Worm (Caenorhabditis elegans) whole organism, midembryonic: ENCODE measurements around the gene T23D5.3.

Experiments
- T22C8.4 ChIP-seq: fragments of 200-800 bp; sonication (Bioruptor generic); IDR thresholded peaks from 2 replicates; pipeline ENCODE4 v1.3.6; 2022; ENCODE audit warnings: missing genetic modification characterization, missing compliant biosample characterization
- cog-1 ChIP-seq: sonication (generic microtip); optimal IDR thresholded peaks from 2 replicates; lab custom pipeline; 2016; ENCODE audit warnings: missing genetic modification characterization, missing compliant biosample characterization
- flt-1 ChIP-seq: fragments of 200-800 bp; sonication (Bioruptor generic); IDR thresholded peaks from 2 replicates; pipeline ENCODE4 v1.3.6; 2022; ENCODE audit warnings: missing genetic modification characterization, missing compliant biosample characterization
- klf-2 ChIP-seq: fragments of 200-800 bp; sonication (Bioruptor generic); conservative IDR thresholded peaks from 2 replicates; pipeline ENCODE4 v1.3.6; 2022; ENCODE audit warnings: missing genetic modification reagents, missing genetic modification characterization, missing compliant biosample characterization
- med-1 ChIP-seq: sonication (generic microtip); optimal IDR thresholded peaks from 2 replicates; lab custom pipeline; 2017; ENCODE audit warnings: missing genetic modification characterization, mild to moderate bottlenecking, missing compliant biosample characterization, antibody characterized with exemption, missing genetic modification reagents; ENCODE audit not compliant: insufficient read depth
- ref-1 ChIP-seq: fragments of 200-800 bp; sonication (Bioruptor generic); conservative IDR thresholded peaks from 2 replicates; pipeline ENCODE4 v1.3.6; 2022; ENCODE audit warnings: missing genetic modification reagents, missing genetic modification characterization, missing compliant biosample characterization
- tab-1 ChIP-seq: fragments of 200-800 bp; sonication (Bioruptor generic); IDR thresholded peaks from 2 replicates; pipeline ENCODE4 v1.3.6; 2022; ENCODE audit warnings: missing genetic modification characterization, missing compliant biosample characterization
- ztf-23 ChIP-seq: fragments of 200-800 bp; sonication (Bioruptor generic); IDR thresholded peaks from 2 replicates; pipeline ENCODE4 v1.3.6; 2022; ENCODE audit warnings: missing genetic modification reagents, missing genetic modification characterization, missing compliant biosample characterization
- ztf-29 ChIP-seq: fragments of 200-800 bp; sonication (Bioruptor generic); IDR thresholded peaks from 2 replicates; pipeline ENCODE4 v1.3.6; 2022; ENCODE audit warnings: missing genetic modification reagents, missing genetic modification characterization, missing compliant biosample characterization

Gene T23D5.3

DNA sequence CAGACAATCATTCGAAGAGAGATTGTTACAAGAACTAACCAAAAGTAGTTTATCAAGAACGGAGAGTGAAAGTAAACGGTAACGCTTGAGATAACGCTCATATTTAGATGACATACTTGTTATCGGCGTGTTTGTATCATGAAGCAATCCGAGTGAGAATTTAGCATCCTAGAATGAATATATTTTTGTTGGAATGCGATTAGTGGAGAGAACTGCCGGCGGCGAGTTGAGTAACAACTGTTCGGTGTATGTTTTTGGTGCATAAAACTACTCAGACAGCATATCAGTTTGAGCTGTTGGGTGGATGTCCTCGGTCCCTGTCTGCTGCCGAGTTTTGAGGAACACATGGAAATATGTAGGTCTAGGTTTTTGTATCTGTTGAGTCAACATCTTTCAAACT is at the start of gene T23D5.3:
Gene T23D5.3 (minus strand): TSS at position 101 of the 400 bp plus-strand sequence.
- TF ChIP-seq klf-2 (GFP tag; lab: Robert Waterston, UW) (no peak), med-1 (no peak), T22C8.4 (GFP tag; lab: Robert Waterston, UW) (no peak), cog-1 (tag; lab: Kevin White, UChicago) (no peak), tab-1 (GFP tag; lab: Robert Waterston, UW) (no peak), flt-1 (no peak), ztf-29 (GFP tag; lab: Robert Waterston, UW) (no peak), ztf-23 (GFP tag; lab: Robert Waterston, UW) (no peak), ref-1 (GFP tag; lab: Robert Waterston, UW) (no peak)

DNA sequence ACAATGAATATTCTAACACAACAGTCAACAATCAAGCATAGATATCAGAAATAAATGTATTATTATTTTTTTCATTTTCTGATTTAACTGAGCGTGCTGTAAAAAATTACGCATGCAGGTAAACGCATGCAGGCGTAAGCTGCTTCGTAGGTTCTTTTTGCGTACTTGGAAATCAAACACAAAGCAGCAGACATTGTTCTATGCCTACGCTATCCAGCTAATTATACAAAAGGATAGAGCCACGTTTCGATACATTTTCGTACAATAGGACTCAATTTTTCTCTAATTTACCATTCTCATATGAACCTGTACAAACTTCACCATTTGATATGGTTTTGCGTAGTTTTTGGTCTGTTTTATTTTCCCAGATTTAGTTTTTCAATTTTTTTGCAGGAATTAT is 49.0 kb upstream of the T23D5.3 start, which contains the start of gene T26E4.3:
Gene T26E4.3 (plus strand): TSS at position 301 of the 400 bp plus-strand sequence.
- TF ChIP-seq med-1, result no peak
- no peak for TF ChIP-seq klf-2 (GFP tag; lab: Robert Waterston, UW)
- TF ChIP-seq ztf-29 (GFP tag; lab: Robert Waterston, UW), result no peak
- no peak for TF ChIP-seq ref-1 (GFP tag; lab: Robert Waterston, UW)
- TF ChIP-seq tab-1 (GFP tag; lab: Robert Waterston, UW), result no peak
- TF ChIP-seq ztf-23 (GFP tag; lab: Robert Waterston, UW), result no peak
- TF ChIP-seq cog-1 (tag; lab: Kevin White, UChicago), result no peak
- TF ChIP-seq flt-1, result no peak
- TF ChIP-seq T22C8.4 (GFP tag; lab: Robert Waterston, UW), result no peak

DNA sequence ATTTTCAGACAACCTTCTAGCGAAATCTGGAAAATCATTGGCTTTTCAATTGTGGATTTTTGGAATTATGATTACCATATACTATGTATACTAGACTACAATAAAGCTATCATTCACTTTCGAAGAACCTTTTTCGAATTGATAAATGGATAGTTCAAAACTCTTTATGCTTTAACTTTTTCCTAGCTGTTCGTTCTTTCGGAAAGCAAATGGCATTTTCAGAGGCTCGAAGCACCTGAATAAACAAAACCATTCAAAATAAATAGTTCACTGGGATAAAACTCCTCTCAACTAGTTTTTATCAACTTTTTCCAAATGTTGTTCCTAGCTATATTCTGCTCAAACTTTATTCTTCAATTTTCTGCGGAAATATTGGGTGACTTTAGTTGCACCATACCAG is 47.6 kb upstream of the T23D5.3 start, which contains the start of gene T26E4.2:
Gene T26E4.2 (plus strand): TSS at position 301 of the 400 bp plus-strand sequence.
- TF ChIP-seq ztf-29 (GFP tag; lab: Robert Waterston, UW), result no peak
- TF ChIP-seq cog-1 (tag; lab: Kevin White, UChicago), result no peak
- no peak for TF ChIP-seq ztf-23 (GFP tag; lab: Robert Waterston, UW)
- TF ChIP-seq flt-1, result no peak
- no peak for TF ChIP-seq ref-1 (GFP tag; lab: Robert Waterston, UW)
- no peak for TF ChIP-seq klf-2 (GFP tag; lab: Robert Waterston, UW)
- TF ChIP-seq med-1, result no peak
- no peak for TF ChIP-seq T22C8.4 (GFP tag; lab: Robert Waterston, UW)
- no peak for TF ChIP-seq tab-1 (GFP tag; lab: Robert Waterston, UW)

ce11 chrV:15779128-15779729 is 45.8 kb upstream of the T23D5.3 start, which contains the start of the genes nhr-285 and irld-52:
Gene nhr-285 (minus strand): TSS chrV:15779228.
Gene irld-52 (plus strand): TSS chrV:15779679.
- TF ChIP-seq cog-1 (tag; lab: Kevin White, UChicago) (no peak), ztf-23 (GFP tag; lab: Robert Waterston, UW) (no peak), klf-2 (GFP tag; lab: Robert Waterston, UW) (no peak), ref-1 (GFP tag; lab: Robert Waterston, UW) (no peak), ztf-29 (GFP tag; lab: Robert Waterston, UW) (no peak), T22C8.4 (GFP tag; lab: Robert Waterston, UW) (no peak), tab-1 (GFP tag; lab: Robert Waterston, UW) (no peak), flt-1 (no peak), med-1 (no peak)

- no peak for TF ChIP-seq cog-1 (tag; lab: Kevin White, UChicago)
- TF ChIP-seq T22C8.4 (GFP tag; lab: Robert Waterston, UW), result no peak
- TF ChIP-seq flt-1, result no peak
- TF ChIP-seq tab-1 (GFP tag; lab: Robert Waterston, UW), result no peak
- no peak for TF ChIP-seq ref-1 (GFP tag; lab: Robert Waterston, UW)
- TF ChIP-seq med-1, result no peak
- no peak for TF ChIP-seq ztf-23 (GFP tag; lab: Robert Waterston, UW)
- TF ChIP-seq klf-2 (GFP tag; lab: Robert Waterston, UW), result no peak
- TF ChIP-seq ztf-29 (GFP tag; lab: Robert Waterston, UW), result no peak
Measured at ce11 chrV:15776651-15777050, 43.2 kb upstream of the T23D5.3 start, which contains the start of gene nhr-283. Gene nhr-283 (minus strand): TSS chrV:15776751.

- no peak for TF ChIP-seq med-1
Measured at ce11 chrV:15773941-15774340, 40.5 kb upstream of the T23D5.3 start.

ce11 chrV:15773141-15773540 is 39.7 kb upstream of the T23D5.3 start, which contains the start of gene nhr-60:
Gene nhr-60 (minus strand): TSS chrV:15773241.
- TF ChIP-seq cog-1 (tag; lab: Kevin White, UChicago) (no peak), flt-1 (no peak), med-1 (no peak), T22C8.4 (GFP tag; lab: Robert Waterston, UW) (no peak), ztf-29 (GFP tag; lab: Robert Waterston, UW) (no peak), ref-1 (GFP tag; lab: Robert Waterston, UW) (no peak), ztf-23 (GFP tag; lab: Robert Waterston, UW) (no peak), tab-1 (GFP tag; lab: Robert Waterston, UW) (no peak), klf-2 (GFP tag; lab: Robert Waterston, UW) (no peak)

- no peak for TF ChIP-seq ref-1 (GFP tag; lab: Robert Waterston, UW)
- no peak for TF ChIP-seq tab-1 (GFP tag; lab: Robert Waterston, UW)
- TF ChIP-seq ztf-29 (GFP tag; lab: Robert Waterston, UW), result no peak
- TF ChIP-seq ztf-23 (GFP tag; lab: Robert Waterston, UW), result no peak
- no peak for TF ChIP-seq T22C8.4 (GFP tag; lab: Robert Waterston, UW)
- TF ChIP-seq med-1, result no peak
Measured at ce11 chrV:15769072-15769471, 35.6 kb upstream of the T23D5.3 start, which contains the start of gene F57A10.4. Gene F57A10.4 (plus strand): TSS chrV:15769438.

ce11 chrV:15767385-15767784 is 33.9 kb upstream of the T23D5.3 start:
- TF ChIP-seq ztf-23 (GFP tag; lab: Robert Waterston, UW) (0 out of 2 replicates have a peak, but pooled peaks have one; percentile 57), ref-1 (GFP tag; lab: Robert Waterston, UW) (0 out of 2 replicates have a peak, but pooled peaks have one; percentile 11), tab-1 (GFP tag; lab: Robert Waterston, UW) (peak; percentile 75), flt-1 (peak; percentile 39; the same call in 1 of the 2 replicates), T22C8.4 (GFP tag; lab: Robert Waterston, UW) (peak; percentile 22; the same call in 1 of the 2 replicates)
